Worm (Caenorhabditis elegans) whole organism, L2 larva: ENCODE results near the gene cct-7.

Experiments
- egl-27 ChIP-seq: sonication (generic microtip); optimal IDR thresholded peaks from 3 replicates; lab custom pipeline; 2017; ENCODE audit warnings: missing biosample characterization, missing genetic modification reagents, missing genetic modification characterization
- elt-1 ChIP-seq: fragments of 150-350 bp; optimal IDR thresholded peaks from 2 replicates; lab custom pipeline; 2014; ENCODE audit warnings: missing biosample characterization, missing genetic modification characterization
- mdl-1 ChIP-seq, 2 experiments: fragments of 150-350 bp in 1 of 2; sonication (generic microtip) in 1 of 2; optimal IDR thresholded peaks; 2 replicates each; lab custom pipeline; 2017; ENCODE audit warnings: missing biosample characterization in 2 of 2, missing genetic modification characterization in 2 of 2
- nhr-77 ChIP-seq: fragments of 150-350 bp; optimal IDR thresholded peaks from 2 replicates; lab custom pipeline; 2014; ENCODE audit warnings: missing biosample characterization, missing genetic modification characterization
- ztf-4 ChIP-seq: fragments of 150-350 bp; optimal IDR thresholded peaks from 2 replicates; lab custom pipeline; 2014; ENCODE audit warnings: missing biosample characterization, missing genetic modification characterization

ce11 chrV:1857840-1858239 is 14.2 kb upstream of the cct-7 start:
- no peak for TF ChIP-seq mdl-1 (tag; optimal IDR thresholded peaks at IDR 0.05; lab: Kevin White, UChicago)
- TF ChIP-seq nhr-77 (tag; lab: Kevin White, UChicago): no peak
- no peak for TF ChIP-seq egl-27 (tag; lab: Kevin White, UChicago)
- no peak for TF ChIP-seq ztf-4 (tag; lab: Kevin White, UChicago)
- no peak for TF ChIP-seq elt-1 (tag; lab: Kevin White, UChicago)
